Worm (Caenorhabditis elegans) whole organism, L3 larva: ENCODE results near the gene nhr-56.

ENCODE experiments used
- ceh-82 ChIP-seq: fragments of 150-350 bp; optimal IDR thresholded peaks from 2 replicates; lab custom pipeline; 2014; ENCODE audit warnings: missing biosample characterization, missing genetic modification characterization
- elt-3 ChIP-seq, 3 experiments: fragments of 150-350 bp in 1 of 3; sonication (generic microtip) in 2 of 3; optimal IDR thresholded peaks; 2 replicates in 2 of 3; 4 replicates in 1 of 3; lab custom pipeline; 2014 to 2017; ENCODE audit warnings: missing biosample characterization in 3 of 3, missing genetic modification characterization in 3 of 3
- eor-1 ChIP-seq, 2 experiments: fragments of 150-350 bp; optimal IDR thresholded peaks; 2 replicates each; lab custom pipeline; 2014 to 2018; ENCODE audit warnings: missing biosample characterization in 2 of 2, missing genetic modification characterization in 2 of 2
- jun-1 ChIP-seq: fragments of 150-350 bp; optimal IDR thresholded peaks from 2 replicates; lab custom pipeline; 2014; ENCODE audit warnings: missing biosample characterization, missing genetic modification reagents, missing genetic modification characterization
- nhr-11 ChIP-seq: fragments of 150-350 bp; optimal IDR thresholded peaks from 2 replicates; lab custom pipeline; 2014; ENCODE audit warnings: missing biosample characterization, missing genetic modification characterization
- pha-4 ChIP-seq: fragments of 150-350 bp; optimal IDR thresholded peaks from 2 replicates; lab custom pipeline; 2014; ENCODE audit warnings: missing biosample characterization, missing genetic modification reagents, missing genetic modification characterization
- snpc-4 ChIP-seq: fragments of 150-350 bp; optimal IDR thresholded peaks from 2 replicates; lab custom pipeline; 2014; ENCODE audit warnings: missing biosample characterization, missing genetic modification characterization
- zag-1 ChIP-seq: fragments of 150-350 bp; optimal IDR thresholded peaks from 2 replicates; lab custom pipeline; 2014; ENCODE audit warnings: missing biosample characterization, missing genetic modification characterization

DNA sequence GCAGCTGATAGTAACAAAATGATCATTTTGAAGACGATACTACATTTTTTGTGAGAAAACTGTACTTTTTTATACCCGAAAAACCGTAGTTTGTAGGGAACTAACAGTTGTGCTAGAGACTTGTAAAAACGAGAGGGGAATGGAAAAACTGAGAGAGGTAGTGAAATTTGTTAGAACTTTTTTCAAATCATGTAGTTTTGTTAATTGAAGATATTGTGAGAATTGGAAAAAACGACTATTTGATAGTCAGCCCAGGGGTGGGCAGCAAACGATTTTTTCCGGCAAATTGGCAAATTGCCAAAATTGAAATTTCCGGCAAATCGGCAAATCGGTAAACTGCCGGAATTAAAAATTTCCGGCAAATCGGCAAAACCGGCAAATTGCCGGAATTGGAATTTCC is 30.5 kb downstream of the nhr-56 start, which contains the start of gene cyp-33C6:
- TF ChIP-seq ceh-82 (tag; lab: Kevin White, UChicago): no peak
- no peak for TF ChIP-seq eor-1 (tag; optimal IDR thresholded peaks at IDR 0.05; lab: Kevin White, UChicago)
- TF ChIP-seq zag-1 (tag; lab: Kevin White, UChicago): no peak
- no peak for TF ChIP-seq snpc-4 (tag; lab: Kevin White, UChicago)
- no peak for TF ChIP-seq nhr-11 (tag; lab: Kevin White, UChicago)
- TF ChIP-seq pha-4: no peak
- TF ChIP-seq elt-3 (tag; optimal IDR thresholded peaks at IDR 0.05; lab: Kevin White, UChicago): no peak
- TF ChIP-seq jun-1 (tag; lab: Kevin White, UChicago): no peak
